Fruit fly (Drosophila melanogaster) whole organism, embryonic: Measurements from ENCODE around the gene CG18788.

Experiments
- Adf1 ChIP-seq: fragments of 200-800 bp; sonication (Bioruptor generic); IDR thresholded peaks from 2 replicates; pipeline ENCODE4 v1.3.6; 2022; ENCODE audit warnings: missing biosample characterization, missing genetic modification characterization
- Bteb2 ChIP-seq: fragments of 200-800 bp; sonication (Bioruptor generic); optimal IDR thresholded peaks from 2 replicates; lab custom pipeline; 2016; ENCODE audit warnings: missing biosample characterization, missing genetic modification characterization
- CG10321 ChIP-seq: fragments of 200-800 bp; sonication (Bioruptor generic); IDR thresholded peaks from 2 replicates; pipeline ENCODE4 v1.3.6; 2022; ENCODE audit warnings: missing biosample characterization, missing genetic modification characterization
- CG11695 ChIP-seq: fragments of 200-800 bp; sonication (Bioruptor generic); IDR thresholded peaks from 3 replicates; pipeline ENCODE4 v1.3.6; 2022; ENCODE audit warnings: missing biosample characterization, missing genetic modification characterization
- CG13775 ChIP-seq: fragments of 200-800 bp; sonication (Bioruptor generic); optimal IDR thresholded peaks from 3 replicates; lab custom pipeline; 2017; ENCODE audit warnings: missing biosample characterization, mild to moderate bottlenecking, missing genetic modification characterization
- CG15514 ChIP-seq: fragments of 200-800 bp; sonication (Bioruptor generic); optimal IDR thresholded peaks from 3 replicates; lab custom pipeline; 2017; ENCODE audit warnings: missing biosample characterization, missing genetic modification characterization, mild to moderate bottlenecking, moderate library complexity, missing genetic modification reagents
- CG1603 ChIP-seq: fragments of 200-800 bp; sonication (Bioruptor generic); optimal IDR thresholded peaks from 2 replicates; lab custom pipeline; 2019; ENCODE audit warnings: missing biosample characterization, mild to moderate bottlenecking, missing genetic modification characterization, moderate library complexity
- CG17359 ChIP-seq: fragments of 200-800 bp; sonication (Bioruptor generic); optimal IDR thresholded peaks from 3 replicates; lab custom pipeline; 2018; ENCODE audit warnings: missing biosample characterization, mild to moderate bottlenecking, missing genetic modification characterization, moderate library complexity
- CG1792 ChIP-seq: fragments of 200-800 bp; sonication (Bioruptor generic); optimal IDR thresholded peaks from 2 replicates; lab custom pipeline; 2016; ENCODE audit warnings: missing biosample characterization, missing genetic modification characterization
- CG18011 ChIP-seq: fragments of 200-800 bp; sonication (Bioruptor generic); optimal IDR thresholded peaks from 2 replicates; lab custom pipeline; 2017; ENCODE audit warnings: missing biosample characterization, missing genetic modification characterization, mild to moderate bottlenecking, moderate library complexity, missing genotype
- CG18476 ChIP-seq: fragments of 200-800 bp; sonication (Bioruptor generic); optimal IDR thresholded peaks from 2 replicates; lab custom pipeline; 2016; ENCODE audit warnings: missing biosample characterization, mild to moderate bottlenecking, missing genetic modification characterization
- CG2120 ChIP-seq: fragments of 200-800 bp; sonication (Bioruptor generic); optimal IDR thresholded peaks from 3 replicates; lab custom pipeline; 2016; ENCODE audit warnings: missing biosample characterization, missing genetic modification characterization
- CG2199 ChIP-seq: fragments of 200-800 bp; sonication (Bioruptor generic); IDR thresholded peaks from 3 replicates; pipeline ENCODE4 v1.3.6; 2022; ENCODE audit warnings: missing biosample characterization, missing genetic modification characterization
- CG3163 ChIP-seq: fragments of 200-800 bp; sonication (Bioruptor generic); optimal IDR thresholded peaks from 3 replicates; lab custom pipeline; 2016; ENCODE audit warnings: missing biosample characterization, missing genetic modification characterization
- CG33557 ChIP-seq: fragments of 200-800 bp; sonication (Bioruptor generic); optimal IDR thresholded peaks from 2 replicates; lab custom pipeline; 2019; ENCODE audit warnings: missing biosample characterization, mild to moderate bottlenecking, missing genetic modification characterization, moderate library complexity
- CG3847 ChIP-seq: fragments of 200-800 bp; sonication (Bioruptor generic); IDR thresholded peaks from 2 replicates; pipeline ENCODE4 v1.3.6; 2022; ENCODE audit warnings: missing biosample characterization, missing genetic modification characterization
- CG4328 ChIP-seq: fragments of 200-800 bp; sonication (Bioruptor generic); optimal IDR thresholded peaks from 3 replicates; lab custom pipeline; 2017; ENCODE audit warnings: missing biosample characterization, missing genetic modification reagents, missing genetic modification characterization
- CG4424 ChIP-seq: fragments of 200-800 bp; sonication (Bioruptor generic); optimal IDR thresholded peaks from 3 replicates; lab custom pipeline; 2016; ENCODE audit warnings: missing biosample characterization, missing genetic modification characterization
- CG4617 ChIP-seq: fragments of 200-800 bp; sonication (Bioruptor generic); optimal IDR thresholded peaks from 3 replicates; lab custom pipeline; 2016; ENCODE audit warnings: missing biosample characterization, missing genetic modification characterization, borderline replicate concordance
- CrebB ChIP-seq: fragments of 200-800 bp; sonication (Bioruptor generic); optimal IDR thresholded peaks from 3 replicates; lab custom pipeline; 2018; ENCODE audit warnings: missing biosample characterization, mild to moderate bottlenecking, missing genetic modification characterization
- D ChIP-seq, 2 experiments: fragments of 200-800 bp in 1 of 2; fragments of >200 bp in 1 of 2; sonication (Bioruptor generic) in 1 of 2; optimal IDR thresholded peaks; 2 replicates in 1 of 2; 3 replicates in 1 of 2; lab custom pipeline; 2017; ENCODE audit warnings: mild to moderate bottlenecking in 1 of 2, missing biosample characterization in 1 of 2, missing genetic modification characterization in 1 of 2, missing genetic modification reagents in 1 of 2
- D19A ChIP-seq: fragments of 200-800 bp; optimal IDR thresholded peaks from 3 replicates; lab custom pipeline; 2019; ENCODE audit warnings: missing biosample characterization, mild to moderate bottlenecking, missing genetic modification characterization, moderate library complexity
- Dip3 ChIP-seq: fragments of 200-800 bp; sonication (Bioruptor generic); optimal IDR thresholded peaks from 3 replicates; lab custom pipeline; 2016; ENCODE audit warnings: missing biosample characterization, missing genetic modification characterization
- Dp ChIP-seq: fragments of 200-800 bp; sonication (Bioruptor generic); optimal IDR thresholded peaks from 2 replicates; lab custom pipeline; 2018; ENCODE audit warnings: missing biosample characterization, mild to moderate bottlenecking, missing genetic modification characterization, moderate library complexity
- Fer3 ChIP-seq: fragments of 200-800 bp; sonication (Bioruptor generic); optimal IDR thresholded peaks from 2 replicates; lab custom pipeline; 2018; ENCODE audit warnings: missing biosample characterization, mild to moderate bottlenecking, missing genetic modification characterization, moderate library complexity
- HHEX ChIP-seq: fragments of 200-800 bp; sonication (Bioruptor generic); optimal IDR thresholded peaks from 3 replicates; lab custom pipeline; 2017; ENCODE audit warnings: missing biosample characterization, mild to moderate bottlenecking, missing genetic modification characterization, missing genetic modification reagents
- HLH54F ChIP-seq: fragments of 200-800 bp; sonication (Bioruptor generic); optimal IDR thresholded peaks from 3 replicates; lab custom pipeline; 2016; ENCODE audit warnings: missing biosample characterization, missing genetic modification characterization
- Hsf ChIP-seq: fragments of 200-800 bp; sonication (Bioruptor generic); optimal IDR thresholded peaks from 3 replicates; lab custom pipeline; 2016; ENCODE audit warnings: missing biosample characterization, missing genetic modification characterization
- Side ChIP-seq: fragments of 200-800 bp; sonication (Bioruptor generic); optimal IDR thresholded peaks from 2 replicates; lab custom pipeline; 2016; ENCODE audit warnings: missing biosample characterization, missing genetic modification characterization
- Sin3A ChIP-seq: fragments of >200 bp; optimal IDR thresholded peaks from 2 replicates; lab custom pipeline; 2018
- Trl ChIP-seq, 3 experiments: fragments of >200 bp in 2 of 3; fragments of 200-800 bp in 1 of 3; sonication (Bioruptor generic) in 1 of 3; optimal IDR thresholded peaks; 2 replicates in 1 of 3; 3 replicates in 2 of 3; lab custom pipeline; 2016 to 2017; ENCODE audit warnings: missing biosample characterization in 1 of 3, missing genetic modification characterization in 1 of 3
- bab2 ChIP-seq: fragments of 200-800 bp; sonication (Bioruptor generic); optimal IDR thresholded peaks from 2 replicates; lab custom pipeline; 2016; ENCODE audit warnings: missing biosample characterization, missing genetic modification characterization
- chn ChIP-seq: fragments of 200-800 bp; sonication (Bioruptor generic); optimal IDR thresholded peaks from 2 replicates; lab custom pipeline; 2016; ENCODE audit warnings: missing biosample characterization, missing genetic modification characterization
- dati ChIP-seq: fragments of 200-800 bp; sonication (Bioruptor generic); IDR thresholded peaks from 2 replicates; pipeline ENCODE4 v1.3.6; 2022; ENCODE audit warnings: missing biosample characterization, missing genetic modification characterization
- dm ChIP-seq: fragments of 200-800 bp; sonication (Bioruptor generic); optimal IDR thresholded peaks from 3 replicates; lab custom pipeline; 2016; ENCODE audit warnings: missing biosample characterization, missing genetic modification characterization
- dpn ChIP-seq, 2 experiments: fragments of 200-800 bp; sonication (Bioruptor generic); optimal IDR thresholded peaks; 3 replicates each; lab custom pipeline; 2016; ENCODE audit warnings: missing biosample characterization in 2 of 2, missing genetic modification characterization in 2 of 2
- ems ChIP-seq: fragments of 200-800 bp; sonication (Bioruptor generic); optimal IDR thresholded peaks from 3 replicates; lab custom pipeline; 2016; ENCODE audit warnings: missing biosample characterization, missing genetic modification characterization
- en ChIP-seq: fragments of 200-800 bp; sonication (Bioruptor generic); optimal IDR thresholded peaks from 2 replicates; lab custom pipeline; 2016; ENCODE audit warnings: missing biosample characterization, missing genetic modification characterization
- gro ChIP-seq: fragments of 200-800 bp; sonication (Bioruptor generic); optimal IDR thresholded peaks from 2 replicates; lab custom pipeline; 2016; ENCODE audit warnings: missing biosample characterization, missing genetic modification characterization
- hbn ChIP-seq: fragments of 200-800 bp; sonication (Bioruptor generic); IDR thresholded peaks from 2 replicates; pipeline ENCODE4 v1.3.6; 2022; ENCODE audit warnings: missing biosample characterization, missing genetic modification characterization; ENCODE audit not compliant: partially characterized antibody
- knrl ChIP-seq: fragments of 200-800 bp; sonication (Bioruptor generic); IDR thresholded peaks from 3 replicates; pipeline ENCODE4 v1.3.6; 2022; ENCODE audit warnings: missing biosample characterization, missing genetic modification characterization; ENCODE audit not compliant: partially characterized antibody
- nerfin-1 ChIP-seq: fragments of 200-800 bp; sonication (Bioruptor generic); optimal IDR thresholded peaks from 3 replicates; lab custom pipeline; 2019; ENCODE audit warnings: missing biosample characterization, mild to moderate bottlenecking, missing genetic modification characterization, moderate library complexity
- org-1 ChIP-seq: fragments of 200-800 bp; sonication (Bioruptor generic); optimal IDR thresholded peaks from 2 replicates; lab custom pipeline; 2017; ENCODE audit warnings: missing biosample characterization, missing genetic modification characterization
- p53 ChIP-seq: fragments of 200-800 bp; sonication (Bioruptor generic); optimal IDR thresholded peaks from 2 replicates; lab custom pipeline; 2016; ENCODE audit warnings: missing biosample characterization, missing genetic modification characterization
- pita ChIP-seq: fragments of 200-800 bp; sonication (Bioruptor generic); optimal IDR thresholded peaks from 2 replicates; lab custom pipeline; 2017; ENCODE audit warnings: missing biosample characterization, mild to moderate bottlenecking, missing genetic modification characterization
- prd ChIP-seq, 3 experiments: fragments of >200 bp in 2 of 3; fragments of 200-800 bp in 1 of 3; sonication (Bioruptor generic) in 1 of 3; optimal IDR thresholded peaks in 2 of 3; IDR thresholded peaks in 1 of 3; 2 replicates in 2 of 3; 3 replicates in 1 of 3; pipeline versions ENCODE4 v1.3.6 to Lab custom; 2017 to 2022; ENCODE audit warnings: missing biosample characterization in 1 of 3, missing genetic modification characterization in 1 of 3
- slou ChIP-seq: fragments of 200-800 bp; sonication (Bioruptor generic); optimal IDR thresholded peaks from 3 replicates; lab custom pipeline; 2016; ENCODE audit warnings: missing biosample characterization, missing genetic modification characterization
- sr ChIP-seq: fragments of 200-800 bp; sonication (Bioruptor generic); IDR thresholded peaks from 3 replicates; pipeline ENCODE4 v1.3.6; 2022; ENCODE audit warnings: missing biosample characterization, missing genetic modification characterization
- sug ChIP-seq: fragments of 200-800 bp; optimal IDR thresholded peaks from 2 replicates; lab custom pipeline; 2019; ENCODE audit warnings: missing biosample characterization, mild to moderate bottlenecking, missing genetic modification characterization, moderate library complexity
- tgo ChIP-seq: fragments of 200-800 bp; sonication (Bioruptor generic); IDR thresholded peaks from 3 replicates; pipeline ENCODE4 v1.3.6; 2022; ENCODE audit warnings: missing biosample characterization, missing genetic modification characterization

Gene CG18788

dm6 chr2L:11987945-11988344, 46.0 kb upstream of the CG18788 start, which contains the start of the genes CG6686 and CG34163 (continued):
- TF ChIP-seq Fer3 (tag; lab: Kevin White, UChicago) (no peak), CG17359 (tag; lab: Kevin White, UChicago) (peak; percentile 35), CG4328 (GFP tag; lab: Kevin White, UChicago) (peak; percentile 29), dpn (GFP tag; optimal IDR thresholded peaks at IDR 0.05; lab: Kevin White, UChicago) (peak; percentile 20 to 44), Dp (GFP tag; lab: Kevin White, UChicago) (peak; percentile 43), Bteb2 (GFP tag; lab: Kevin White, UChicago) (peak; percentile 34), ems (GFP tag; lab: Kevin White, UChicago) (peak; percentile 47), CG2199 (GFP tag; lab: Robert Waterston, UW) (0 out of 3 replicates have a peak, but pooled peaks have one; percentile 29), Trl (optimal IDR thresholded peaks at IDR 0.05; lab: Kevin White, UChicago) (no peak), Trl (GFP tag; optimal IDR thresholded peaks at IDR 0.05; lab: Kevin White, UChicago) (no peak), CrebB (tag; lab: Kevin White, UChicago) (no peak), knrl (0 out of 3 replicates have a peak, but pooled peaks have one; percentile 21), CG18476 (GFP tag; lab: Kevin White, UChicago) (peak; percentile 35), CG3847 (0 out of 2 replicates have a peak, but pooled peaks have one; percentile 24), CG3163 (GFP tag; lab: Kevin White, UChicago) (no peak), CG13775 (GFP tag; lab: Kevin White, UChicago) (peak; percentile 42), dati (GFP tag; lab: Robert Waterston, UW) (no peak), Hsf (peak; percentile 64), D19A (tag; lab: Kevin White, UChicago) (no peak), HHEX (no peak), bab2 (GFP tag; lab: Kevin White, UChicago) (peak; percentile 41), CG4617 (GFP tag; lab: Kevin White, UChicago) (peak; percentile 88), org-1 (GFP tag; lab: Kevin White, UChicago) (no peak), CG4424 (GFP tag; lab: Kevin White, UChicago) (peak; percentile 25), CG15514 (GFP tag; lab: Kevin White, UChicago) (peak; percentile 49), HLH54F (peak; percentile 42), CG10321 (GFP tag; lab: Robert Waterston, UW) (no peak), prd (optimal IDR thresholded peaks at IDR 0.05; lab: Kevin White, UChicago) (no peak), prd (GFP tag; IDR thresholded peaks at IDR 0.05; lab: Robert Waterston, UW) (peak; percentile 46; the same call in 1 of the 3 replicates), dm (GFP tag; lab: Kevin White, UChicago) (peak; percentile 92), chn (GFP tag; lab: Kevin White, UChicago) (peak; percentile 21), CG1792 (GFP tag; lab: Kevin White, UChicago) (peak; percentile 8), gro (GFP tag; lab: Kevin White, UChicago) (peak; percentile 31), hbn (peak; percentile 27; the same call in 1 of the 2 replicates), sr (GFP tag; lab: Robert Waterston, UW) (no peak), CG2120 (GFP tag; lab: Kevin White, UChicago) (peak; percentile 76), nerfin-1 (tag; lab: Kevin White, UChicago) (peak; percentile 27), D (optimal IDR thresholded peaks at IDR 0.05; lab: Kevin White, UChicago) (no peak), D (GFP tag; optimal IDR thresholded peaks at IDR 0.05; lab: Kevin White, UChicago) (no peak), pita (GFP tag; lab: Kevin White, UChicago) (no peak), CG11695 (GFP tag; lab: Robert Waterston, UW) (no peak), en (GFP tag; lab: Kevin White, UChicago) (no peak), CG33557 (GFP tag; lab: Kevin White, UChicago) (peak; percentile 32), Sin3A (lab: Kevin White, UChicago) (peak; percentile 59), Dip3 (GFP tag; lab: Kevin White, UChicago) (peak; percentile 56), slou (no peak), sug (tag; lab: Kevin White, UChicago) (peak; percentile 54), Adf1 (GFP tag; lab: Robert Waterston, UW) (no peak), CG18011 (GFP tag; lab: Kevin White, UChicago) (peak; percentile 14), p53 (GFP tag; lab: Kevin White, UChicago) (no peak), tgo (GFP tag; lab: Robert Waterston, UW) (no peak), CG1603 (tag; lab: Kevin White, UChicago) (peak; percentile 29), Side (GFP tag; lab: Kevin White, UChicago) (no peak)
